Fruit fly (Drosophila melanogaster) whole organism, pupa: ENCODE results near the gene CG10555.

Experiments used
- CG10348 ChIP-seq: fragments of 200-800 bp; sonication (Bioruptor generic); IDR thresholded peaks from 2 replicates; pipeline ENCODE4 v1.3.6; 2022; ENCODE audit warnings: missing biosample characterization, missing genetic modification characterization
- CG12605 ChIP-seq: fragments of 200-800 bp; sonication (Bioruptor generic); IDR thresholded peaks from 2 replicates; pipeline ENCODE4 v1.3.6; 2022; ENCODE audit warnings: missing biosample characterization, missing genetic modification characterization
- CG13204 ChIP-seq: fragments of 200-800 bp; sonication (Bioruptor generic); optimal IDR thresholded peaks from 2 replicates; lab custom pipeline; 2018; ENCODE audit warnings: missing biosample characterization, mild to moderate bottlenecking, missing genetic modification characterization, moderate library complexity
- CG14655 ChIP-seq: fragments of 200-800 bp; sonication (Bioruptor generic); optimal IDR thresholded peaks from 3 replicates; lab custom pipeline; 2017; ENCODE audit warnings: mild to moderate bottlenecking, missing biosample characterization, missing genetic modification reagents, missing genetic modification characterization
- CG15710 ChIP-seq: fragments of 200-800 bp; sonication (Bioruptor generic); optimal IDR thresholded peaks from 2 replicates; lab custom pipeline; 2018; ENCODE audit warnings: missing biosample characterization, mild to moderate bottlenecking, missing genetic modification characterization, moderate library complexity
- CG17806 ChIP-seq: fragments of 200-800 bp; sonication (Bioruptor generic); optimal IDR thresholded peaks from 2 replicates; lab custom pipeline; 2018; ENCODE audit warnings: missing biosample characterization, mild to moderate bottlenecking, missing genetic modification characterization, moderate library complexity
- CG32121 ChIP-seq: fragments of 200-800 bp; sonication (Bioruptor generic); IDR thresholded peaks from 2 replicates; pipeline ENCODE4 v1.3.6; 2022; ENCODE audit warnings: missing biosample characterization, missing genetic modification characterization
- CG34367 ChIP-seq: fragments of 200-800 bp; sonication (Bioruptor generic); optimal IDR thresholded peaks from 2 replicates; lab custom pipeline; 2018; ENCODE audit warnings: missing biosample characterization, mild to moderate bottlenecking, missing genetic modification characterization
- CG4496 ChIP-seq: fragments of 200-800 bp; sonication (Bioruptor generic); IDR thresholded peaks from 3 replicates; pipeline ENCODE4 v1.3.6; 2022; ENCODE audit warnings: missing biosample characterization, missing genetic modification characterization
- CG8159 ChIP-seq: fragments of 200-800 bp; sonication (Bioruptor generic); optimal IDR thresholded peaks from 3 replicates; lab custom pipeline; 2018; ENCODE audit warnings: missing biosample characterization, mild to moderate bottlenecking, missing genetic modification characterization, moderate library complexity
- CG8301 ChIP-seq: fragments of 200-800 bp; sonication (Bioruptor generic); optimal IDR thresholded peaks from 2 replicates; lab custom pipeline; 2018; ENCODE audit warnings: missing biosample characterization, mild to moderate bottlenecking, missing genetic modification characterization
- CG9948 ChIP-seq: fragments of 200-800 bp; sonication (Bioruptor generic); optimal IDR thresholded peaks from 2 replicates; lab custom pipeline; 2018; ENCODE audit warnings: missing biosample characterization, mild to moderate bottlenecking, missing genetic modification characterization, moderate library complexity
- D1 ChIP-seq: fragments of 200-800 bp; sonication (Bioruptor generic); optimal IDR thresholded peaks from 2 replicates; lab custom pipeline; 2018; ENCODE audit warnings: missing biosample characterization, mild to moderate bottlenecking, missing genetic modification characterization, moderate library complexity
- EcR ChIP-seq: fragments of 200-800 bp; sonication (Bioruptor generic); optimal IDR thresholded peaks from 3 replicates; lab custom pipeline; 2019; ENCODE audit warnings: missing biosample characterization, missing genetic modification characterization, mild to moderate bottlenecking, moderate library complexity, missing genetic modification reagents
- Ets98B ChIP-seq: fragments of 200-800 bp; sonication (Bioruptor generic); IDR thresholded peaks from 2 replicates; pipeline ENCODE4 v1.3.6; 2022; ENCODE audit warnings: missing biosample characterization, missing genetic modification characterization
- Pif1A ChIP-seq: fragments of 200-800 bp; sonication (Bioruptor generic); optimal IDR thresholded peaks from 3 replicates; lab custom pipeline; 2016; ENCODE audit warnings: missing biosample characterization, missing genetic modification characterization
- Pif1B ChIP-seq: fragments of 200-800 bp; sonication (Bioruptor generic); optimal IDR thresholded peaks from 3 replicates; lab custom pipeline; 2016; ENCODE audit warnings: missing biosample characterization, missing genetic modification characterization
- Snoo ChIP-seq: fragments of 200-800 bp; sonication (Bioruptor generic); optimal IDR thresholded peaks from 3 replicates; lab custom pipeline; 2017; ENCODE audit warnings: missing biosample characterization, mild to moderate bottlenecking, missing genetic modification characterization, inconsistent platforms
- fd96Ca ChIP-seq: fragments of 200-800 bp; sonication (Bioruptor generic); IDR thresholded peaks from 3 replicates; pipeline ENCODE4 v1.3.6; 2022; ENCODE audit warnings: missing biosample characterization, missing genetic modification characterization
- gl ChIP-seq: fragments of 200-800 bp; sonication (Bioruptor generic); optimal IDR thresholded peaks from 2 replicates; lab custom pipeline; 2018; ENCODE audit warnings: missing biosample characterization, mild to moderate bottlenecking, missing genetic modification characterization
- rn ChIP-seq: fragments of 200-800 bp; sonication (Bioruptor generic); IDR thresholded peaks from 2 replicates; pipeline ENCODE4 v1.3.6; 2022; ENCODE audit warnings: missing biosample characterization, missing genetic modification characterization

CG10555 gene

dm6 chrX:8399019-8399623 lies 381 bp downstream of the CG10555 start:
- no peak for TF ChIP-seq Pif1A (GFP tag; lab: Kevin White, UChicago)
- 0 out of 2 replicates have a peak, but pooled peaks have one; percentile 6 for TF ChIP-seq Ets98B (GFP tag; lab: Robert Waterston, UW)
- no peak for TF ChIP-seq CG10348 (GFP tag; lab: Robert Waterston, UW)

- TF ChIP-seq CG10348 (GFP tag; lab: Robert Waterston, UW): no peak
- TF ChIP-seq fd96Ca: no peak
Measured at dm6 chrX:8407124-8407775, 8.5 kb downstream of the CG10555 start, which contains the start of gene PIG-T. Gene PIG-T, minus strand, starts transcription at chrX:8407263.

- TF ChIP-seq CG12605 (GFP tag; lab: Robert Waterston, UW) (0 out of 2 replicates have a peak, but pooled peaks have one; percentile 33), D1 (tag; lab: Kevin White, UChicago) (no peak), Ets98B (GFP tag; lab: Robert Waterston, UW) (peak; percentile 9; the same call in 1 of the 2 replicates)
Measured at dm6 chrX:8408971-8409455, 10.3 kb downstream of the CG10555 start, which contains the start of gene Trf2. Gene Trf2, plus strand, starts transcription at chrX:8409272.

- TF ChIP-seq CG14655 (GFP tag; lab: Kevin White, UChicago) (no peak), D1 (tag; lab: Kevin White, UChicago) (no peak), CG8301 (peak; percentile 57), fd96Ca (peak; percentile 99), CG8159 (peak; percentile 34), CG13204 (GFP tag; lab: Kevin White, UChicago) (peak; percentile 81), rn (GFP tag; lab: Robert Waterston, UW) (no peak), Snoo (tag; lab: Kevin White, UChicago) (peak; percentile 58), CG9948 (tag; lab: Kevin White, UChicago) (peak; percentile 5), Ets98B (GFP tag; lab: Robert Waterston, UW) (peak; percentile 99), CG32121 (GFP tag; lab: Robert Waterston, UW) (peak; percentile 99), CG34367 (tag; lab: Kevin White, UChicago) (peak; percentile 14), gl (tag; lab: Kevin White, UChicago) (peak; percentile 51), CG17806 (no peak), CG15710 (peak; percentile 48), CG10348 (GFP tag; lab: Robert Waterston, UW) (no peak), CG4496 (GFP tag; lab: Robert Waterston, UW) (peak; percentile 95), CG12605 (GFP tag; lab: Robert Waterston, UW) (peak; percentile 95), Pif1A (GFP tag; lab: Kevin White, UChicago) (peak; percentile 14), EcR (peak; percentile 62), Pif1B (peak; percentile 60)
Measured at dm6 chrX:8409793-8410192, 11.1 kb downstream of the CG10555 start.

dm6 chrX:8410349-8411240 lies 11.9 kb downstream of the CG10555 start:
- peak; percentile 88 for TF ChIP-seq CG12605 (GFP tag; lab: Robert Waterston, UW)
- peak; percentile 13 for TF ChIP-seq CG8159
- no peak for TF ChIP-seq CG10348 (GFP tag; lab: Robert Waterston, UW)
- TF ChIP-seq D1 (tag; lab: Kevin White, UChicago): no peak
- TF ChIP-seq rn (GFP tag; lab: Robert Waterston, UW): no peak
- TF ChIP-seq Pif1A (GFP tag; lab: Kevin White, UChicago): peak; percentile 12
- TF ChIP-seq CG32121 (GFP tag; lab: Robert Waterston, UW): peak; percentile 81
- TF ChIP-seq CG34367 (tag; lab: Kevin White, UChicago): peak; percentile 23
- TF ChIP-seq Pif1B: peak; percentile 37
- TF ChIP-seq fd96Ca: peak; percentile 95
- peak; percentile 34 for TF ChIP-seq gl (tag; lab: Kevin White, UChicago)
- no peak for TF ChIP-seq CG13204 (GFP tag; lab: Kevin White, UChicago)
- TF ChIP-seq CG15710: no peak
- TF ChIP-seq CG4496 (GFP tag; lab: Robert Waterston, UW): peak; percentile 91
- TF ChIP-seq Ets98B (GFP tag; lab: Robert Waterston, UW): peak; percentile 94
- no peak for TF ChIP-seq CG8301
- TF ChIP-seq CG9948 (tag; lab: Kevin White, UChicago): no peak
- peak; percentile 24 for TF ChIP-seq CG14655 (GFP tag; lab: Kevin White, UChicago)
- TF ChIP-seq CG17806: no peak
- TF ChIP-seq, all 21 proteins: peak for 11

dm6 chrX:8411532-8411960 lies 12.8 kb downstream of the CG10555 start, which contains the start of gene lawc:
Gene lawc, minus strand, starts transcription at chrX:8411658.
- TF ChIP-seq EcR (peak; percentile 21), CG12605 (GFP tag; lab: Robert Waterston, UW) (peak; percentile 90), CG32121 (GFP tag; lab: Robert Waterston, UW) (peak; percentile 94), CG9948 (tag; lab: Kevin White, UChicago) (no peak), fd96Ca (peak; percentile 93), CG34367 (tag; lab: Kevin White, UChicago) (no peak), Pif1A (GFP tag; lab: Kevin White, UChicago) (peak; percentile 32), CG8301 (no peak), CG15710 (peak; percentile 0), CG8159 (no peak), CG13204 (GFP tag; lab: Kevin White, UChicago) (peak; percentile 59), Pif1B (peak; percentile 37), rn (GFP tag; lab: Robert Waterston, UW) (no peak), CG10348 (GFP tag; lab: Robert Waterston, UW) (no peak), CG17806 (no peak), Ets98B (GFP tag; lab: Robert Waterston, UW) (peak; percentile 96), CG14655 (GFP tag; lab: Kevin White, UChicago) (no peak), gl (tag; lab: Kevin White, UChicago) (no peak), CG4496 (GFP tag; lab: Robert Waterston, UW) (peak; percentile 83), D1 (tag; lab: Kevin White, UChicago) (no peak), Snoo (tag; lab: Kevin White, UChicago) (peak; percentile 25)
